Worm (Caenorhabditis elegans): ENCODE measurements around the gene npr-6.
A peak's percentile ranks its signal among the peaks of the same experiment; 100 is the strongest.

The npr-6 gene

ce11 chrX:10285634-10286033, at the start of gene npr-6:
npr-6 (minus strand) TSS chrX:10285734.
- TF ChIP-seq ceh-22 (tag; optimal IDR thresholded peaks at IDR 0.05) (no peak), pha-4 (tag; optimal IDR thresholded peaks at IDR 0.05) (no peak)

ce11 chrX:10333301-10333854, 47.8 kb upstream of the npr-6 start, which contains the start of gene R07E3.4:
R07E3.4 (minus strand) TSS chrX:10333351.
- TF ChIP-seq odd-2 (tag; optimal IDR thresholded peaks at IDR 0.05) = no peak
- TF ChIP-seq C08G9.2 (tag; optimal IDR thresholded peaks at IDR 0.05) = no peak
- TF ChIP-seq ceh-6 (GFP tag; optimal IDR thresholded peaks at IDR 0.05) = no peak

ce11 chrX:10332035-10332614, 46.6 kb upstream of the npr-6 start:
- TF ChIP-seq ama-1 (optimal IDR thresholded peaks at IDR 0.05) (no peak), madf-2 (tag; optimal IDR thresholded peaks at IDR 0.05) (no peak), npax-4 (tag; optimal IDR thresholded peaks at IDR 0.05) (no peak), hlh-15 (tag; optimal IDR thresholded peaks at IDR 0.05) (no peak), unc-55 (GFP tag; optimal IDR thresholded peaks at IDR 0.05) (peak; percentile 25), gmeb-2 (tag; optimal IDR thresholded peaks at IDR 0.05) (no peak), mec-3 (tag; optimal IDR thresholded peaks at IDR 0.05; ENCODE audit: borderline replicate concordance) (no peak), Y22D7AL.16 (tag; optimal IDR thresholded peaks at IDR 0.05) (no peak), nfya-1 (tag; optimal IDR thresholded peaks at IDR 0.05) (no peak), ceh-34 (tag; optimal IDR thresholded peaks at IDR 0.05) (peak; percentile 0), lim-6 (tag; optimal IDR thresholded peaks at IDR 0.05) (no peak), K09A11.1 (tag; optimal IDR thresholded peaks at IDR 0.05; ENCODE audit: insufficient read depth) (no peak), nhr-232 (tag; optimal IDR thresholded peaks at IDR 0.05) (no peak), ceh-9 (tag; optimal IDR thresholded peaks at IDR 0.05) (no peak), pat-9 (tag; optimal IDR thresholded peaks at IDR 0.05) (no peak), pha-2 (tag; optimal IDR thresholded peaks at IDR 0.05) (no peak), eyg-1 (tag; optimal IDR thresholded peaks at IDR 0.05) (no peak), tbx-2 (tag; optimal IDR thresholded peaks at IDR 0.05) (peak; percentile 20), unc-86 (tag; optimal IDR thresholded peaks at IDR 0.05) (no peak), ceh-14 (tag; optimal IDR thresholded peaks at IDR 0.05) (no peak), fkh-6 (tag; optimal IDR thresholded peaks at IDR 0.05) (no peak), ahr-1 (tag; optimal IDR thresholded peaks at IDR 0.05) (no peak), ceh-31 (tag; optimal IDR thresholded peaks at IDR 0.05) (peak; percentile 41), lin-11 (tag; optimal IDR thresholded peaks at IDR 0.05) (no peak), dmd-4 (tag; optimal IDR thresholded peaks at IDR 0.05; ENCODE audit: borderline replicate concordance) (no peak), unc-3 (GFP tag; conservative IDR thresholded peaks at IDR 0.05) (no peak), unc-3 (tag; optimal IDR thresholded peaks at IDR 0.05) (no peak), zip-5 (tag; optimal IDR thresholded peaks at IDR 0.05) (no peak), pros-1 (tag; optimal IDR thresholded peaks at IDR 0.05) (no peak), ceh-22 (tag; optimal IDR thresholded peaks at IDR 0.05) (no peak), ceh-45 (GFP tag; IDR thresholded peaks at IDR 0.05) (no peak), ttx-3 (tag; optimal IDR thresholded peaks at IDR 0.05) (no peak), dve-1 (tag; optimal IDR thresholded peaks at IDR 0.05) (no peak), C08G9.2 (tag; optimal IDR thresholded peaks at IDR 0.05) (no peak), odd-2 (tag; optimal IDR thresholded peaks at IDR 0.05) (no peak), ets-4 (tag; optimal IDR thresholded peaks at IDR 0.05) (no peak), ref-2 (tag; optimal IDR thresholded peaks at IDR 0.05) (no peak), nhr-11 (tag; optimal IDR thresholded peaks at IDR 0.05) (no peak), ceh-18 (tag; optimal IDR thresholded peaks at IDR 0.05) (peak; percentile 5), ceh-6 (GFP tag; optimal IDR thresholded peaks at IDR 0.05) (no peak), T23F11.4 (GFP tag; optimal IDR thresholded peaks at IDR 0.05) (no peak), sdc-2 (tag; optimal IDR thresholded peaks at IDR 0.05) (no peak), fax-1 (tag; optimal IDR thresholded peaks at IDR 0.05) (no peak), ceh-19 (GFP tag; optimal IDR thresholded peaks at IDR 0.05) (no peak), hlh-8 (tag; optimal IDR thresholded peaks at IDR 0.05) (no peak), sox-4 (tag; optimal IDR thresholded peaks at IDR 0.05) (no peak), hlh-30 (tag; optimal IDR thresholded peaks at IDR 0.05; ENCODE audit: insufficient read depth) (no peak)

Data from whole organism, late embryonic.